Fruit fly (Drosophila melanogaster) whole organism, embryonic: Measurements from ENCODE around the gene CG13476.

Experiments used
- Awh ChIP-seq: fragments of 200-800 bp; sonication (Bioruptor generic); IDR thresholded peaks from 2 replicates; pipeline ENCODE4, ENCODE4 v1.3.6; 2022; ENCODE audit warnings: missing biosample characterization, missing genetic modification characterization
- CG10209 ChIP-seq: fragments of 200-800 bp; sonication (Bioruptor generic); optimal IDR thresholded peaks from 3 replicates; lab custom pipeline; 2017; ENCODE audit warnings: missing biosample characterization, mild to moderate bottlenecking, missing genetic modification characterization, missing genetic modification reagents
- CG12219 ChIP-seq: fragments of 200-800 bp; sonication (Bioruptor generic); optimal IDR thresholded peaks from 3 replicates; lab custom pipeline; 2018; ENCODE audit warnings: missing biosample characterization, mild to moderate bottlenecking, missing genetic modification characterization
- CG12236 ChIP-seq: fragments of 200-800 bp; sonication (Bioruptor generic); optimal IDR thresholded peaks from 2 replicates; lab custom pipeline; 2016; ENCODE audit warnings: missing biosample characterization, missing genetic modification characterization
- CG12942 ChIP-seq: fragments of 200-800 bp; sonication (Bioruptor generic); optimal IDR thresholded peaks from 3 replicates; lab custom pipeline; 2016; ENCODE audit warnings: missing biosample characterization, missing genetic modification characterization
- CG1647 ChIP-seq: fragments of 200-800 bp; sonication (Bioruptor generic); optimal IDR thresholded peaks from 3 replicates; lab custom pipeline; 2016; ENCODE audit warnings: missing biosample characterization, missing genetic modification characterization
- CG16863 ChIP-seq: fragments of 200-800 bp; sonication (Bioruptor generic); optimal IDR thresholded peaks from 3 replicates; lab custom pipeline; 2016; ENCODE audit warnings: missing biosample characterization, missing genetic modification characterization
- CG17802 ChIP-seq: fragments of 200-800 bp; sonication (Bioruptor generic); optimal IDR thresholded peaks from 2 replicates; lab custom pipeline; 2018; ENCODE audit warnings: missing biosample characterization, mild to moderate bottlenecking, missing genetic modification characterization, moderate library complexity
- CG17829 ChIP-seq: fragments of 200-800 bp; optimal IDR thresholded peaks from 2 replicates; lab custom pipeline; 2019; ENCODE audit warnings: missing biosample characterization, mild to moderate bottlenecking, missing genetic modification characterization, moderate library complexity
- CG2889 ChIP-seq: fragments of 200-800 bp; sonication (Bioruptor generic); IDR thresholded peaks from 3 replicates; pipeline ENCODE4 v1.3.6; 2022; ENCODE audit warnings: missing biosample characterization, missing genetic modification characterization
- CG30020 ChIP-seq: fragments of 200-800 bp; optimal IDR thresholded peaks from 2 replicates; lab custom pipeline; 2019; ENCODE audit warnings: missing biosample characterization, mild to moderate bottlenecking, missing genetic modification characterization, moderate library complexity
- CG31388 ChIP-seq: fragments of 200-800 bp; sonication (Bioruptor generic); optimal IDR thresholded peaks from 2 replicates; lab custom pipeline; 2016; ENCODE audit warnings: missing biosample characterization, missing genetic modification characterization
- CG3163 ChIP-seq: fragments of 200-800 bp; sonication (Bioruptor generic); optimal IDR thresholded peaks from 3 replicates; lab custom pipeline; 2016; ENCODE audit warnings: missing biosample characterization, missing genetic modification characterization
- CG32767 ChIP-seq: fragments of 200-800 bp; sonication (Bioruptor generic); IDR thresholded peaks from 2 replicates; pipeline ENCODE4 v1.3.6; 2022; ENCODE audit warnings: missing biosample characterization, missing genetic modification characterization
- CG4404 ChIP-seq: fragments of 200-800 bp; sonication (Bioruptor generic); IDR thresholded peaks from 2 replicates; pipeline ENCODE4 v1.3.6; 2022; ENCODE audit warnings: missing biosample characterization, missing genetic modification characterization
- CG4854 ChIP-seq: fragments of 200-800 bp; sonication (Bioruptor generic); optimal IDR thresholded peaks from 2 replicates; lab custom pipeline; 2016; ENCODE audit warnings: missing biosample characterization, missing genetic modification characterization, inconsistent platforms
- CG6254 ChIP-seq: fragments of 200-800 bp; sonication (Bioruptor generic); optimal IDR thresholded peaks from 3 replicates; lab custom pipeline; 2017; ENCODE audit warnings: mild to moderate bottlenecking, missing biosample characterization, missing genetic modification reagents, missing genetic modification characterization
- CG6654 ChIP-seq: fragments of 200-800 bp; sonication (Bioruptor generic); optimal IDR thresholded peaks from 2 replicates; lab custom pipeline; 2017; ENCODE audit warnings: missing biosample characterization, mild to moderate bottlenecking, missing genetic modification characterization
- Dek ChIP-seq: fragments of 200-800 bp; sonication (Bioruptor generic); optimal IDR thresholded peaks from 3 replicates; lab custom pipeline; 2019; ENCODE audit warnings: missing biosample characterization, mild to moderate bottlenecking, missing genetic modification characterization, moderate library complexity
- Dfd ChIP-seq, 2 experiments: fragments of >200 bp; optimal IDR thresholded peaks; 2 replicates each; lab custom pipeline; 2017; ENCODE audit warnings: missing biosample characterization in 2 of 2, missing genetic modification characterization in 2 of 2
- Dip2 ChIP-seq: fragments of 200-800 bp; sonication (Bioruptor generic); IDR thresholded peaks from 2 replicates; pipeline ENCODE4 v1.3.6; 2022; ENCODE audit warnings: missing biosample characterization, missing genetic modification characterization
- Eip74EF ChIP-seq, 2 experiments: fragments of 200-800 bp in 1 of 2; fragments of >200 bp in 1 of 2; sonication (Bioruptor generic) in 1 of 2; optimal IDR thresholded peaks; 2 replicates each; lab custom pipeline; 2017 to 2019; ENCODE audit warnings: missing biosample characterization in 2 of 2, missing genetic modification characterization in 2 of 2, mild to moderate bottlenecking in 1 of 2, moderate library complexity in 1 of 2
- Ets65A ChIP-seq: fragments of 200-800 bp; sonication (Bioruptor generic); peaks from one replicate; lab custom pipeline; 2016; ENCODE audit warnings: missing biosample characterization, missing genetic modification characterization
- Ets97D ChIP-seq: fragments of 200-800 bp; sonication (Bioruptor generic); optimal IDR thresholded peaks from 3 replicates; lab custom pipeline; 2016; ENCODE audit warnings: missing biosample characterization, missing genetic modification characterization
- HHEX ChIP-seq: fragments of 200-800 bp; sonication (Bioruptor generic); optimal IDR thresholded peaks from 3 replicates; lab custom pipeline; 2017; ENCODE audit warnings: missing biosample characterization, mild to moderate bottlenecking, missing genetic modification characterization, missing genetic modification reagents
- Oaz ChIP-seq: fragments of 200-800 bp; sonication (Bioruptor generic); IDR thresholded peaks from 2 replicates; pipeline ENCODE4 v1.3.6; 2022; ENCODE audit warnings: missing biosample characterization, missing genetic modification characterization
- Opbp ChIP-seq: fragments of 200-800 bp; sonication (Bioruptor generic); IDR thresholded peaks from 3 replicates; pipeline ENCODE4 v1.3.6; 2022; ENCODE audit warnings: missing biosample characterization, missing genetic modification characterization; ENCODE audit not compliant: partially characterized antibody
- Ptx1 ChIP-seq: fragments of 200-800 bp; sonication (Bioruptor generic); IDR thresholded peaks from 2 replicates; pipeline ENCODE4 v1.3.6; 2022; ENCODE audit warnings: missing biosample characterization, missing genetic modification characterization
- Ravus ChIP-seq: fragments of 200-800 bp; sonication (Bioruptor generic); IDR thresholded peaks from 2 replicates; pipeline ENCODE4 v1.3.6; 2022; ENCODE audit warnings: missing biosample characterization, missing genetic modification characterization
- Spps ChIP-seq: fragments of 200-800 bp; sonication (Bioruptor generic); optimal IDR thresholded peaks from 2 replicates; lab custom pipeline; 2018; ENCODE audit warnings: missing biosample characterization, mild to moderate bottlenecking, missing genetic modification characterization
- Stat92E ChIP-seq, 3 experiments: fragments of >200 bp in 2 of 3; fragments of 200-800 bp in 1 of 3; sonication (Bioruptor generic) in 1 of 3; optimal IDR thresholded peaks; 2 replicates each; lab custom pipeline; 2017 to 2019; ENCODE audit warnings: missing biosample characterization in 3 of 3, missing genetic modification characterization in 3 of 3, mild to moderate bottlenecking in 1 of 3, moderate library complexity in 1 of 3
- YL-1 ChIP-seq: fragments of 200-800 bp; sonication (Bioruptor generic); optimal IDR thresholded peaks from 3 replicates; lab custom pipeline; 2017; ENCODE audit warnings: missing biosample characterization, mild to moderate bottlenecking, missing genetic modification characterization
- btn ChIP-seq: fragments of 200-800 bp; sonication (Bioruptor generic); optimal IDR thresholded peaks from 2 replicates; lab custom pipeline; 2016; ENCODE audit warnings: missing biosample characterization, missing genetic modification characterization
- cas ChIP-seq: fragments of 200-800 bp; sonication (Bioruptor generic); IDR thresholded peaks from 2 replicates; pipeline ENCODE4 v1.3.6; 2022; ENCODE audit warnings: missing biosample characterization, missing genetic modification characterization
- chinmo ChIP-seq: fragments of 200-800 bp; sonication (Bioruptor generic); IDR thresholded peaks from 4 replicates; pipeline ENCODE4 v1.3.6; 2022; ENCODE audit warnings: missing biosample characterization, missing genetic modification characterization; ENCODE audit not compliant: partially characterized antibody
- dan ChIP-seq: fragments of 200-800 bp; sonication (Bioruptor generic); IDR thresholded peaks from 2 replicates; pipeline ENCODE4 v1.3.6; 2022; ENCODE audit warnings: missing biosample characterization, missing genetic modification characterization
- danr ChIP-seq: fragments of 200-800 bp; sonication (Bioruptor generic); IDR thresholded peaks from 2 replicates; pipeline ENCODE4 v1.3.6; 2022; ENCODE audit warnings: missing biosample characterization, missing genetic modification characterization
- dmrt11E ChIP-seq: fragments of 200-800 bp; sonication (Bioruptor generic); optimal IDR thresholded peaks from 3 replicates; lab custom pipeline; 2018; ENCODE audit warnings: missing biosample characterization, mild to moderate bottlenecking, missing genetic modification characterization, moderate library complexity
- dpn ChIP-seq, 2 experiments: fragments of 200-800 bp; sonication (Bioruptor generic); optimal IDR thresholded peaks; 3 replicates each; lab custom pipeline; 2016; ENCODE audit warnings: missing biosample characterization in 2 of 2, missing genetic modification characterization in 2 of 2
- hkb ChIP-seq, 2 experiments: fragments of 200-800 bp in 1 of 2; fragments of >200 bp in 1 of 2; sonication (Bioruptor generic) in 1 of 2; IDR thresholded peaks in 1 of 2; optimal IDR thresholded peaks in 1 of 2; 2 replicates each; pipeline versions ENCODE4 v1.3.6 to Lab custom; 2017 to 2022; ENCODE audit warnings: missing biosample characterization in 1 of 2, missing genetic modification characterization in 1 of 2
- insv ChIP-seq, 2 experiments: fragments of 200-800 bp; sonication (Bioruptor generic); optimal IDR thresholded peaks; 3 replicates each; lab custom pipeline; 2016 to 2018; ENCODE audit warnings: missing biosample characterization in 2 of 2, missing genetic modification characterization in 2 of 2
- jigr1 ChIP-seq: fragments of 200-800 bp; sonication (Bioruptor generic); IDR thresholded peaks from 3 replicates; pipeline ENCODE4 v1.3.6; 2022; ENCODE audit warnings: missing biosample characterization, missing genetic modification characterization
- mld ChIP-seq: fragments of 200-800 bp; sonication (Bioruptor generic); IDR thresholded peaks from 3 replicates; pipeline ENCODE4 v1.3.6; 2022; ENCODE audit warnings: missing biosample characterization, missing genetic modification characterization; ENCODE audit not compliant: partially characterized antibody
- oc ChIP-seq: fragments of 200-800 bp; sonication (Bioruptor generic); optimal IDR thresholded peaks from 2 replicates; lab custom pipeline; 2018; ENCODE audit warnings: missing biosample characterization, mild to moderate bottlenecking, missing genetic modification characterization, moderate library complexity
- pita ChIP-seq: fragments of 200-800 bp; sonication (Bioruptor generic); optimal IDR thresholded peaks from 2 replicates; lab custom pipeline; 2017; ENCODE audit warnings: missing biosample characterization, mild to moderate bottlenecking, missing genetic modification characterization
- ro ChIP-seq: fragments of 200-800 bp; sonication (Bioruptor generic); IDR thresholded peaks from 2 replicates; pipeline ENCODE4 v1.3.6; 2022; ENCODE audit warnings: missing biosample characterization, missing genetic modification characterization
- sna ChIP-seq: fragments of 200-800 bp; sonication (Bioruptor generic); IDR thresholded peaks from 2 replicates; pipeline ENCODE4 v1.3.6; 2022; ENCODE audit warnings: missing biosample characterization, missing genetic modification characterization; ENCODE audit not compliant: partially characterized antibody
- tll ChIP-seq, 2 experiments: fragments of 200-800 bp in 1 of 2; fragments of >200 bp in 1 of 2; sonication (Bioruptor generic) in 1 of 2; optimal IDR thresholded peaks; 2 replicates each; lab custom pipeline; 2017 to 2019; ENCODE audit warnings: missing biosample characterization in 2 of 2, missing genetic modification characterization in 2 of 2, mild to moderate bottlenecking in 1 of 2, moderate library complexity in 1 of 2

CG13476 gene

dm6 chr3L:14665802-14666351, 39.4 kb upstream of the CG13476 start (continued):
- TF ChIP-seq dan (GFP tag; lab: Robert Waterston, UW) = peak; percentile 62; the same call in 1 of the 2 replicates
- TF ChIP-seq tll (GFP tag; optimal IDR thresholded peaks at IDR 0.05; lab: Kevin White, UChicago) = no peak
- TF ChIP-seq CG4404 = peak; percentile 80
- peak; percentile 71 for TF ChIP-seq CG6654
- TF ChIP-seq Dip2 (GFP tag; lab: Robert Waterston, UW) = no peak
- TF ChIP-seq Eip74EF (GFP tag; optimal IDR thresholded peaks at IDR 0.05; lab: Kevin White, UChicago) = peak in 1 of 2 experiments; percentile 87
- TF ChIP-seq CG12236 (GFP tag; lab: Kevin White, UChicago) = peak; percentile 81
- peak; percentile 71 for TF ChIP-seq CG2889 (GFP tag; lab: Robert Waterston, UW)
- TF ChIP-seq Dfd (GFP tag; optimal IDR thresholded peaks at IDR 0.05; lab: Kevin White, UChicago) = no peak
- peak; percentile 88 for TF ChIP-seq CG16863 (GFP tag; lab: Kevin White, UChicago)
- peak in 1 of 2 experiments; percentile 20 for TF ChIP-seq insv (GFP tag; optimal IDR thresholded peaks at IDR 0.05; lab: Kevin White, UChicago)
- TF ChIP-seq CG17802 (tag; lab: Kevin White, UChicago) = peak; percentile 57
- no peak for TF ChIP-seq mld
- TF ChIP-seq Opbp (GFP tag; lab: Robert Waterston, UW) = no peak
- peak; percentile 85 for TF ChIP-seq CG10209 (GFP tag; lab: Kevin White, UChicago)
- TF ChIP-seq Stat92E (GFP tag; optimal IDR thresholded peaks at IDR 0.05; lab: Kevin White, UChicago) = peak in 1 of 3 experiments; percentile 60
- TF ChIP-seq CG3163 (GFP tag; lab: Kevin White, UChicago) = peak; percentile 64
- TF ChIP-seq Ravus (GFP tag; lab: Robert Waterston, UW) = peak; percentile 35
- TF ChIP-seq Oaz (GFP tag; lab: Robert Waterston, UW) = peak; percentile 37; the same call in 1 of the 2 replicates
- peak; percentile 85 for TF ChIP-seq Spps (tag; lab: Kevin White, UChicago)
- peak; percentile 84 for TF ChIP-seq Awh (GFP tag; lab: Robert Waterston, UW)
- TF ChIP-seq btn (GFP tag; lab: Kevin White, UChicago) = peak; percentile 88
- peak; percentile 93 for TF ChIP-seq CG17829
- no peak for TF ChIP-seq cas (GFP tag; lab: Robert Waterston, UW)
- no peak for TF ChIP-seq hkb (optimal IDR thresholded peaks at IDR 0.05; lab: Kevin White, UChicago)
- TF ChIP-seq hkb (GFP tag; IDR thresholded peaks at IDR 0.05; lab: Robert Waterston, UW) = peak; percentile 90
- peak; percentile 27 for TF ChIP-seq YL-1 (GFP tag; lab: Kevin White, UChicago)
- peak; percentile 88 for TF ChIP-seq CG1647 (GFP tag; lab: Kevin White, UChicago)
- TF ChIP-seq ro (GFP tag; lab: Robert Waterston, UW) = peak; percentile 48; the same call in 1 of the 2 replicates
- peak; percentile 99 for TF ChIP-seq Ets65A (GFP tag; lab: Kevin White, UChicago)
- TF ChIP-seq Ets97D (GFP tag; lab: Kevin White, UChicago) = peak; percentile 68
- no peak for TF ChIP-seq pita (GFP tag; lab: Kevin White, UChicago)
- TF ChIP-seq oc = peak; percentile 90
- peak; percentile 80 for TF ChIP-seq HHEX (GFP tag; lab: Kevin White, UChicago)
- TF ChIP-seq CG32767 (GFP tag; lab: Robert Waterston, UW) = peak; percentile 71
- peak; percentile 92 for TF ChIP-seq dmrt11E (tag; lab: Kevin White, UChicago)
- peak; percentile 75 for TF ChIP-seq Dek (tag; lab: Kevin White, UChicago)
- TF ChIP-seq CG4854 (GFP tag; lab: Kevin White, UChicago) = peak; percentile 89
- peak; percentile 69 for TF ChIP-seq CG31388 (GFP tag; lab: Kevin White, UChicago)
- peak; percentile 89 for TF ChIP-seq CG6254
- TF ChIP-seq CG30020 = peak; percentile 60
- peak; percentile 65; the same call in 1 of the 3 replicates for TF ChIP-seq jigr1 (GFP tag; lab: Robert Waterston, UW)
- peak; percentile 75 for TF ChIP-seq CG12942
- peak; percentile 86 for TF ChIP-seq Ptx1 (GFP tag; lab: Robert Waterston, UW)
- peak; percentile 91 to 92 for TF ChIP-seq dpn (GFP tag; optimal IDR thresholded peaks at IDR 0.05; lab: Kevin White, UChicago)
- no peak for TF ChIP-seq chinmo (GFP tag; lab: Robert Waterston, UW)
- peak; percentile 80 for TF ChIP-seq danr (GFP tag; lab: Robert Waterston, UW)
- TF ChIP-seq sna = no peak
- TF ChIP-seq CG12219 (GFP tag; lab: Kevin White, UChicago) = peak; percentile 92
